Worm (Caenorhabditis elegans) whole organism, L4/young adult: Measurements from ENCODE around the gene K07C5.13.

ENCODE experiments used
- W03F9.2 ChIP-seq: fragments of 150-350 bp; optimal IDR thresholded peaks from 2 replicates; lab custom pipeline; 2014; ENCODE audit warnings: missing biosample characterization, missing genetic modification characterization
- him-1 ChIP-seq: sonication (generic microtip); optimal IDR thresholded peaks from 2 replicates; lab custom pipeline; 2016; ENCODE audit warnings: missing genotype, missing genetic modification reagents, missing genetic modification characterization, missing compliant biosample characterization

- TF ChIP-seq W03F9.2 (no peak), him-1 (tag; lab: Kevin White, UChicago) (no peak)
Measured at ce11 chrV:10317294-10317693, 24.6 kb upstream of the K07C5.13 start, which contains the start of gene asps-1.
